Worm (Caenorhabditis elegans) whole organism, mixed stage, embryonic: ENCODE results near the gene nhr-100.

Experiments used
- M03D4.4 ChIP-seq: sonication (generic microtip); optimal IDR thresholded peaks from 2 replicates; lab custom pipeline; 2017; ENCODE audit warnings: mild to moderate bottlenecking, missing genetic modification characterization, missing compliant biosample characterization
- bed-3 ChIP-seq: fragments of 200-800 bp; sonication (Bioruptor generic); optimal IDR thresholded peaks from 3 replicates; lab custom pipeline; 2018; ENCODE audit warnings: mild to moderate bottlenecking, missing genetic modification characterization, moderate library complexity, missing compliant biosample characterization
- blmp-1 ChIP-seq: fragments of 150-350 bp; optimal IDR thresholded peaks from 2 replicates; lab custom pipeline; 2014; ENCODE audit warnings: missing biosample characterization, missing genetic modification characterization
- ceh-39 ChIP-seq: fragments of 150-350 bp; optimal IDR thresholded peaks from 2 replicates; lab custom pipeline; 2014; ENCODE audit warnings: missing biosample characterization, missing genetic modification characterization
- ceh-43 ChIP-seq: fragments of 200-800 bp; sonication (Bioruptor generic); optimal IDR thresholded peaks from 2 replicates; lab custom pipeline; 2018; ENCODE audit warnings: mild to moderate bottlenecking, missing genetic modification characterization, moderate library complexity, missing compliant biosample characterization
- ceh-83 ChIP-seq: fragments of 200-800 bp; sonication (Bioruptor generic); optimal IDR thresholded peaks from 2 replicates; lab custom pipeline; 2018; ENCODE audit warnings: mild to moderate bottlenecking, missing genetic modification characterization, missing compliant biosample characterization
- ces-1 ChIP-seq: fragments of 150-350 bp; optimal IDR thresholded peaks from 2 replicates; lab custom pipeline; 2014; ENCODE audit warnings: missing biosample characterization, missing genetic modification reagents, missing genetic modification characterization
- cnd-1 ChIP-seq: fragments of 200-800 bp; sonication (Bioruptor generic); optimal IDR thresholded peaks from 2 replicates; lab custom pipeline; 2018; ENCODE audit warnings: mild to moderate bottlenecking, missing genetic modification characterization, missing compliant biosample characterization
- drap-1 ChIP-seq: fragments of 200-800 bp; sonication (Bioruptor generic); optimal IDR thresholded peaks from 3 replicates; lab custom pipeline; 2018; ENCODE audit warnings: mild to moderate bottlenecking, missing genetic modification characterization, missing compliant biosample characterization
- elt-1 ChIP-seq: sonication (generic microtip); optimal IDR thresholded peaks from 2 replicates; lab custom pipeline; 2017; ENCODE audit warnings: missing genetic modification characterization, mild to moderate bottlenecking, missing compliant biosample characterization, antibody characterized with exemption, moderate library complexity, borderline replicate concordance; ENCODE audit not compliant: insufficient read depth
- elt-3 ChIP-seq: fragments of 150-350 bp; optimal IDR thresholded peaks from 2 replicates; lab custom pipeline; 2014; ENCODE audit warnings: missing biosample characterization, missing genetic modification characterization
- flh-1 ChIP-seq: fragments of 200-800 bp; sonication (Bioruptor generic); optimal IDR thresholded peaks from 2 replicates; lab custom pipeline; 2018; ENCODE audit warnings: mild to moderate bottlenecking, missing genetic modification characterization, moderate library complexity, missing compliant biosample characterization
- ham-2 ChIP-seq: fragments of 200-800 bp; sonication (Bioruptor generic); optimal IDR thresholded peaks from 2 replicates; lab custom pipeline; 2018; ENCODE audit warnings: mild to moderate bottlenecking, missing genetic modification characterization, missing compliant biosample characterization
- hlh-1 ChIP-seq: fragments of 150-350 bp; optimal IDR thresholded peaks from 2 replicates; lab custom pipeline; 2014; ENCODE audit warnings: missing biosample characterization, missing genetic modification reagents, missing genetic modification characterization
- lin-13 ChIP-seq: fragments of 150-350 bp; optimal IDR thresholded peaks from 2 replicates; lab custom pipeline; 2014; ENCODE audit warnings: missing biosample characterization, missing genetic modification characterization
- lin-32 ChIP-seq: fragments of 200-800 bp; sonication (Bioruptor generic); optimal IDR thresholded peaks from 2 replicates; lab custom pipeline; 2018; ENCODE audit warnings: mild to moderate bottlenecking, missing genetic modification characterization, missing compliant biosample characterization
- lsy-2 ChIP-seq: fragments of 150-350 bp; optimal IDR thresholded peaks from 2 replicates; lab custom pipeline; 2014; ENCODE audit warnings: missing biosample characterization, missing genetic modification characterization
- mab-5 ChIP-seq: fragments of 150-350 bp; optimal IDR thresholded peaks from 2 replicates; lab custom pipeline; 2014; ENCODE audit warnings: missing biosample characterization, missing genetic modification characterization
- mep-1 ChIP-seq: fragments of 150-350 bp; optimal IDR thresholded peaks from 2 replicates; lab custom pipeline; 2017; ENCODE audit warnings: missing biosample characterization, missing genetic modification reagents, missing genetic modification characterization, inconsistent platforms
- mls-2 ChIP-seq: sonication (generic microtip); optimal IDR thresholded peaks from 2 replicates; lab custom pipeline; 2016; ENCODE audit warnings: mild to moderate bottlenecking, missing genetic modification characterization, moderate library complexity, missing compliant biosample characterization
- nhr-12 ChIP-seq: fragments of 150-350 bp; optimal IDR thresholded peaks from 2 replicates; lab custom pipeline; 2014; ENCODE audit warnings: missing biosample characterization, missing genetic modification characterization
- nhr-2 ChIP-seq: fragments of 150-350 bp; optimal IDR thresholded peaks from 2 replicates; lab custom pipeline; 2014; ENCODE audit warnings: missing biosample characterization, missing genetic modification characterization
- nhr-237 ChIP-seq: fragments of 150-350 bp; optimal IDR thresholded peaks from 2 replicates; lab custom pipeline; 2014; ENCODE audit warnings: missing biosample characterization, missing genetic modification characterization
- nhr-28 ChIP-seq: fragments of 150-350 bp; optimal IDR thresholded peaks from 2 replicates; lab custom pipeline; 2014; ENCODE audit warnings: missing biosample characterization, missing genetic modification characterization
- nhr-76 ChIP-seq: sonication (generic microtip); optimal IDR thresholded peaks from 2 replicates; lab custom pipeline; 2017; ENCODE audit warnings: missing biosample characterization, missing genetic modification characterization
- pha-4 ChIP-seq: fragments of 150-350 bp; optimal IDR thresholded peaks from 2 replicates; lab custom pipeline; 2018; ENCODE audit warnings: missing biosample characterization, missing genetic modification reagents, missing genetic modification characterization
- sem-2 ChIP-seq: fragments of 200-800 bp; sonication (Bioruptor generic); optimal IDR thresholded peaks from 2 replicates; lab custom pipeline; 2018; ENCODE audit warnings: mild to moderate bottlenecking, missing genetic modification characterization, missing compliant biosample characterization
- snpc-4 ChIP-seq: fragments of 150-350 bp; optimal IDR thresholded peaks from 2 replicates; lab custom pipeline; 2014; ENCODE audit warnings: missing biosample characterization, missing genetic modification characterization
- sptf-1 ChIP-seq: sonication (generic microtip); optimal IDR thresholded peaks from 2 replicates; lab custom pipeline; 2017; ENCODE audit warnings: mild to moderate bottlenecking, missing genetic modification characterization, moderate library complexity, missing compliant biosample characterization
- unc-120 ChIP-seq: sonication (generic microtip); optimal IDR thresholded peaks from 2 replicates; lab custom pipeline; 2017; ENCODE audit warnings: missing genetic modification characterization, missing compliant biosample characterization; ENCODE audit not compliant: poor library complexity, severe bottlenecking
- unc-39 ChIP-seq: fragments of 150-350 bp; optimal IDR thresholded peaks from 2 replicates; lab custom pipeline; 2014; ENCODE audit warnings: missing biosample characterization, missing genetic modification characterization
- unc-62 ChIP-seq: fragments of 150-350 bp; optimal IDR thresholded peaks from 2 replicates; lab custom pipeline; 2014; ENCODE audit warnings: missing biosample characterization, missing genetic modification reagents, missing genetic modification characterization
- zip-8 ChIP-seq: fragments of 150-350 bp; optimal IDR thresholded peaks from 2 replicates; lab custom pipeline; 2014; ENCODE audit warnings: missing biosample characterization, missing genetic modification characterization
- ztf-11 ChIP-seq: fragments of 150-350 bp; optimal IDR thresholded peaks from 2 replicates; lab custom pipeline; 2014; ENCODE audit warnings: missing biosample characterization, missing genetic modification characterization

nhr-100 gene

ce11 chrIV:9728376-9728775, at the start of gene nhr-100:
nhr-100 (plus strand) TSS chrIV:9728676.
- TF ChIP-seq lsy-2 (tag; lab: Kevin White, UChicago) = no peak
- TF ChIP-seq zip-8 (tag; lab: Kevin White, UChicago) = no peak
- TF ChIP-seq ceh-83 (GFP tag; lab: Kevin White, UChicago) = no peak
- TF ChIP-seq lin-13 (tag; lab: Kevin White, UChicago) = no peak
- no peak for TF ChIP-seq ces-1
- TF ChIP-seq nhr-12 = no peak
- TF ChIP-seq unc-120 (tag; lab: Kevin White, UChicago) = no peak
- no peak for TF ChIP-seq hlh-1
- no peak for TF ChIP-seq drap-1 (GFP tag; lab: Kevin White, UChicago)
- no peak for TF ChIP-seq mls-2 (tag; lab: Kevin White, UChicago)
- TF ChIP-seq flh-1 (GFP tag; lab: Kevin White, UChicago) = no peak

ce11 chrIV:9679296-9679695, 49.2 kb upstream of the nhr-100 start:
- TF ChIP-seq elt-3 (tag; lab: Kevin White, UChicago) (no peak), nhr-12 (no peak), mab-5 (tag; lab: Kevin White, UChicago) (no peak), lsy-2 (tag; lab: Kevin White, UChicago) (no peak), drap-1 (GFP tag; lab: Kevin White, UChicago) (no peak), cnd-1 (no peak), ceh-43 (GFP tag; lab: Kevin White, UChicago) (no peak), unc-39 (tag; lab: Kevin White, UChicago) (no peak), elt-1 (no peak), nhr-28 (tag; lab: Kevin White, UChicago) (no peak)
- TF ChIP-seq, all 35 proteins: peak for 0

DNA sequence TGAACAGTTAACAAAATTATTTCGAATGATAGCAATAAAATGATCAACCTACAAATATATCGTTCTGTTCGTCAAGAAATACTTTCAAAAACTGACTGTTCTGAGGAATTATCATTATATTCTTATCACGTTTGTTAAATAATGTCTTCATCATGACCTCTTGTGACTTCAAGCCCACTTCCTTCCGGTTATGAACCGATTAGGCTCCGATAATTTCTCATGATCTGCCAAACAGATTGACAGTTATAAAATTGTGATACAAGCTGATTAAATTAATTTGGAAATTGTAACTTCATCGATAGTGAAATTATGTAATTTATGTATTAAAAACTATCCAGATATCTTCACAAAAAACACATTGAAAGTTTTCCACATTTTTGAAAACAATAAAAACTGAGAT, 47.6 kb upstream of the nhr-100 start, which contains the start of gene ins-8:
Gene ins-8, minus strand, starts transcription at position 101 of the 400 bp plus-strand sequence.
- TF ChIP-seq drap-1 (GFP tag; lab: Kevin White, UChicago) (no peak), M03D4.4 (tag; lab: Kevin White, UChicago) (no peak), lsy-2 (tag; lab: Kevin White, UChicago) (no peak), ztf-11 (tag; lab: Kevin White, UChicago) (no peak), unc-39 (tag; lab: Kevin White, UChicago) (no peak), nhr-2 (tag; lab: Kevin White, UChicago) (no peak), snpc-4 (tag; lab: Kevin White, UChicago) (no peak), lin-32 (no peak), nhr-12 (no peak), ham-2 (GFP tag; lab: Kevin White, UChicago) (no peak), elt-1 (no peak), bed-3 (GFP tag; lab: Kevin White, UChicago) (no peak)

- TF ChIP-seq unc-62 (GFP tag; lab: Kevin White, UChicago) = no peak
- no peak for TF ChIP-seq M03D4.4 (tag; lab: Kevin White, UChicago)
- no peak for TF ChIP-seq ztf-11 (tag; lab: Kevin White, UChicago)
- no peak for TF ChIP-seq nhr-2 (tag; lab: Kevin White, UChicago)
- no peak for TF ChIP-seq sem-2 (GFP tag; lab: Kevin White, UChicago)
- TF ChIP-seq mab-5 (tag; lab: Kevin White, UChicago) = no peak
- TF ChIP-seq lin-32 = no peak
- TF ChIP-seq ceh-39 (tag; lab: Kevin White, UChicago) = no peak
- no peak for TF ChIP-seq elt-1
- TF ChIP-seq ceh-83 (GFP tag; lab: Kevin White, UChicago) = no peak
- TF ChIP-seq mep-1 (tag; lab: Kevin White, UChicago) = no peak
- no peak for TF ChIP-seq snpc-4 (tag; lab: Kevin White, UChicago)
- TF ChIP-seq cnd-1 = no peak
- TF ChIP-seq ces-1 = no peak
- TF ChIP-seq nhr-76 = no peak
- no peak for TF ChIP-seq unc-39 (tag; lab: Kevin White, UChicago)
- no peak for TF ChIP-seq drap-1 (GFP tag; lab: Kevin White, UChicago)
- no peak for TF ChIP-seq ham-2 (GFP tag; lab: Kevin White, UChicago)
- no peak for TF ChIP-seq mls-2 (tag; lab: Kevin White, UChicago)
- no peak for TF ChIP-seq blmp-1 (tag; lab: Kevin White, UChicago)
Observed at ce11 chrIV:9682514-9682913, 46.0 kb upstream of the nhr-100 start, which contains the start of gene ins-7. ins-7 (minus strand) TSS chrIV:9682845.

ce11 chrIV:9683433-9683832, 45.0 kb upstream of the nhr-100 start, which contains the start of the genes htas-1 and ZK1251.3:
htas-1 (minus strand) TSS chrIV:9683533.
ZK1251.3 (plus strand) TSS chrIV:9683658.
- TF ChIP-seq ham-2 (GFP tag; lab: Kevin White, UChicago) = no peak
- no peak for TF ChIP-seq ces-1
- TF ChIP-seq cnd-1 = no peak
- no peak for TF ChIP-seq nhr-2 (tag; lab: Kevin White, UChicago)
- TF ChIP-seq sem-2 (GFP tag; lab: Kevin White, UChicago) = no peak
- no peak for TF ChIP-seq lsy-2 (tag; lab: Kevin White, UChicago)
- no peak for TF ChIP-seq unc-62 (GFP tag; lab: Kevin White, UChicago)
- TF ChIP-seq mls-2 (tag; lab: Kevin White, UChicago) = no peak
- TF ChIP-seq lin-13 (tag; lab: Kevin White, UChicago) = no peak
- no peak for TF ChIP-seq nhr-12
- TF ChIP-seq ceh-83 (GFP tag; lab: Kevin White, UChicago) = no peak
- TF ChIP-seq unc-120 (tag; lab: Kevin White, UChicago) = no peak
- no peak for TF ChIP-seq sptf-1 (tag; lab: Kevin White, UChicago)
- no peak for TF ChIP-seq nhr-237 (tag; lab: Kevin White, UChicago)
- no peak for TF ChIP-seq blmp-1 (tag; lab: Kevin White, UChicago)
- TF ChIP-seq drap-1 (GFP tag; lab: Kevin White, UChicago) = no peak
- no peak for TF ChIP-seq flh-1 (GFP tag; lab: Kevin White, UChicago)
- TF ChIP-seq lin-32 = no peak
- TF ChIP-seq nhr-76 = no peak
- no peak for TF ChIP-seq pha-4 (tag; lab: Kevin White, UChicago)
